Fruit fly (Drosophila melanogaster): ENCODE data around the gene CG5199.

CG5199 gene

dm6 chr3L:20470991-20471498 lies 18.4 kb upstream of the CG5199 start (continued):
- TF ChIP-seq gce (GFP tag; IDR thresholded peaks at IDR 0.05) (peak; percentile 59; the same call in 1 of the 3 replicates), cwo (GFP tag; optimal IDR thresholded peaks at IDR 0.05) (peak; percentile 14), p53 (GFP tag; optimal IDR thresholded peaks at IDR 0.05) (no peak), CG15011 (GFP tag; optimal IDR thresholded peaks at IDR 0.05) (peak; percentile 0), Mad (GFP tag; optimal IDR thresholded peaks at IDR 0.05) (peak; percentile 13), CG14710 (tag; optimal IDR thresholded peaks at IDR 0.05) (peak; percentile 32), sob (GFP tag; IDR thresholded peaks at IDR 0.05) (peak; percentile 52), MBD-R2 (GFP tag; IDR thresholded peaks at IDR 0.05) (peak; percentile 30; the same call in 1 of the 2 replicates), CG12391 (tag; optimal IDR thresholded peaks at IDR 0.05) (peak; percentile 35), sna (GFP tag; IDR thresholded peaks at IDR 0.05; ENCODE audit: partially characterized antibody) (no peak), CG2120 (GFP tag; optimal IDR thresholded peaks at IDR 0.05) (no peak), B-H2 (GFP tag; optimal IDR thresholded peaks at IDR 0.05) (no peak), hbn (GFP tag; IDR thresholded peaks at IDR 0.05; ENCODE audit: partially characterized antibody) (no peak), wdn (GFP tag; IDR thresholded peaks at IDR 0.05) (no peak), ab (GFP tag; optimal IDR thresholded peaks at IDR 0.05) (no peak), CG6654 (GFP tag; optimal IDR thresholded peaks at IDR 0.05) (peak; percentile 15), Xbp1 (GFP tag; optimal IDR thresholded peaks at IDR 0.05) (peak; percentile 54), CG10267 (tag; optimal IDR thresholded peaks at IDR 0.05) (peak; percentile 30), CG10321 (GFP tag; IDR thresholded peaks at IDR 0.05) (0 out of 2 replicates have a peak, but pooled peaks have one; percentile 19), ase (GFP tag; IDR thresholded peaks at IDR 0.05) (peak; percentile 41; the same call in 2 of the 3 replicates), Blimp-1 (GFP tag; optimal IDR thresholded peaks at IDR 0.05) (peak; percentile 59), slou (GFP tag; optimal IDR thresholded peaks at IDR 0.05) (no peak), bsh (GFP tag; optimal IDR thresholded peaks at IDR 0.05) (peak in 1 of 2 experiments; percentile 66), Abd-B (GFP tag; optimal IDR thresholded peaks at IDR 0.05) (no peak), BEAF-32 (GFP tag; optimal IDR thresholded peaks at IDR 0.05) (no peak), gt (GFP tag; IDR thresholded peaks at IDR 0.05) (no peak), CG15601 (tag; optimal IDR thresholded peaks at IDR 0.05) (no peak), Mrtf (GFP tag; IDR thresholded peaks at IDR 0.05) (peak; percentile 60; the same call in 1 of the 3 replicates), wor (GFP tag; IDR thresholded peaks at IDR 0.05) (peak; percentile 30), CG4360 (GFP tag; IDR thresholded peaks at IDR 0.05) (no peak), Optix (GFP tag; IDR thresholded peaks at IDR 0.05) (peak; percentile 61; the same call in 2 of the 3 replicates), CG2199 (GFP tag; IDR thresholded peaks at IDR 0.05) (peak; percentile 85; the same call in 1 of the 3 replicates), H2.0 (GFP tag; IDR thresholded peaks at IDR 0.05) (peak; percentile 54), odd (GFP tag; optimal IDR thresholded peaks at IDR 0.05) (peak; percentile 70), lbe (GFP tag; optimal IDR thresholded peaks at IDR 0.05) (no peak), gcm2 (GFP tag; optimal IDR thresholded peaks at IDR 0.05) (no peak), Dll (GFP tag; IDR thresholded peaks at IDR 0.05; ENCODE audit: partially characterized antibody) (no peak), CG9797 (GFP tag; optimal IDR thresholded peaks at IDR 0.05) (no peak), tgo (GFP tag; IDR thresholded peaks at IDR 0.05) (peak; percentile 36; the same call in 2 of the 3 replicates), kay (GFP tag; optimal IDR thresholded peaks at IDR 0.05) (no peak), fd102C (GFP tag; optimal IDR thresholded peaks at IDR 0.05) (no peak), HLH3B (GFP tag; IDR thresholded peaks at IDR 0.05) (peak; percentile 61), Stat92E (GFP tag; optimal IDR thresholded peaks at IDR 0.05) (no peak), CG6765 (GFP tag; optimal IDR thresholded peaks at IDR 0.05) (no peak), bcd (GFP tag; optimal IDR thresholded peaks at IDR 0.05) (peak; percentile 29), CG10543 (GFP tag; optimal IDR thresholded peaks at IDR 0.05) (no peak), MESR4 (GFP tag; optimal IDR thresholded peaks at IDR 0.05) (no peak), CG4328 (GFP tag; optimal IDR thresholded peaks at IDR 0.05) (peak; percentile 18), Nf-YC (tag; optimal IDR thresholded peaks at IDR 0.05) (peak; percentile 33)
